Fruit fly (Drosophila melanogaster): Measurements from ENCODE around the gene sesB.

DNA sequence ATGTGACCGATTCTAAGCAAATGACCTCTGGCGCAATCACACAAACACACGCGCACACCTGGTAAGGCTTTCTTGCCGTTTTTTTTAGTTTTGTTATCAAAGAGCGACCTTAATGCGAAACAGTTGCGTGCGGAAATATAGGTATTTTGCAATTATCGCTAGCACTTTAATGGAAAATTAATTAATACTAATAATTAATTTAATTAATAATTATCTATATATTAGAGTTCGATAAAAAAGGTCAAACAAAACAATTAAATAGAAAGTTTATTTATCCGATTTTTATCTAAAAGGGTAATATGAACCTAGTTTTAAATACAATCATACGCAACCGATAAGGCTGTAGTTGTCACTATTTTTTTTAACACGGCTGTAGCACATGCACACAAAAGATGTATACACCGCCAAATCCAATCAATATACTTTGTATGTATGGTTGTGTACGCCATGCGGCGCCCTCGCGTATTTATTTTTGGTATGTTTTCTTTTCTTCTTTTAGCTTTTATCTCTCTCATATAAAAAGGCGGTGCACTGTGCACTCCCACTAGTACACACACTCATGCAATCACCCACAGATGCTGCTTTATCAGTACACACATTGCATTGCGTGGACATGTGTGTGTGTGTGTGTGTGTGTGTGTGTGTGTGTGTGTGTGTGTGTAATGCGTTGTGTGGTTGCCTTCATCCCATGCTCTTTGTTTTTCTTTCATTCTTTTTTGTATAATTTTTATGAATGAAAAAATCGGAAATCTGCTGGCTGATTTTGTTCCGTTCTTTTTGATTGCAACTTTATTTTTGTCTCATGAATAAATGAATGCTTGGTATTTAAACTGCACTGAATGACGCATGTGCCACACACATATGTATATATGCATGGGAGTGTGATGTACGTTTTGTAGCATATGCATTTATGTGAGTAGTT is 16.0 kb upstream of the sesB start:
- TF ChIP-seq CG12768 (GFP tag; optimal IDR thresholded peaks at IDR 0.05) (peak; percentile 5), kay (GFP tag; ENCODE audit: borderline replicate concordance) (peak; percentile 89), CG7101 (tag; optimal IDR thresholded peaks at IDR 0.05) (peak; percentile 77), CG14711 (tag; optimal IDR thresholded peaks at IDR 0.05) (peak; percentile 75), toe (GFP tag; optimal IDR thresholded peaks at IDR 0.05) (no peak), Hr96 (GFP tag; optimal IDR thresholded peaks at IDR 0.05) (no peak), Crg-1 (GFP tag; optimal IDR thresholded peaks at IDR 0.05) (no peak), pad (GFP tag; optimal IDR thresholded peaks at IDR 0.05) (no peak)
